Worm (Caenorhabditis elegans) whole organism, early embryonic: ENCODE measurements around the gene srh-39.

Experiments used
- B0310.2 ChIP-seq: sonication (generic microtip); optimal IDR thresholded peaks from 2 replicates; lab custom pipeline; 2016; ENCODE audit warnings: mild to moderate bottlenecking, missing genetic modification characterization, missing compliant biosample characterization
- F13C5.2 ChIP-seq: sonication (generic microtip); optimal IDR thresholded peaks from 2 replicates; lab custom pipeline; 2017; ENCODE audit warnings: mild to moderate bottlenecking, missing genetic modification characterization, inconsistent platforms, missing compliant biosample characterization
- aly-1 ChIP-seq: sonication (generic microtip); optimal IDR thresholded peaks from 2 replicates; lab custom pipeline; 2016; ENCODE audit warnings: missing genetic modification characterization, missing compliant biosample characterization
- ama-1 ChIP-seq: fragments of 150-350 bp; optimal IDR thresholded peaks from 2 replicates; lab custom pipeline; 2014
- ceh-13 ChIP-seq: fragments of 200-800 bp; sonication (Bioruptor generic); optimal IDR thresholded peaks from 2 replicates; lab custom pipeline; 2018; ENCODE audit warnings: mild to moderate bottlenecking, missing genetic modification characterization, missing compliant biosample characterization
- ceh-36 ChIP-seq: sonication (generic microtip); optimal IDR thresholded peaks from 2 replicates; lab custom pipeline; 2016; ENCODE audit warnings: missing genetic modification characterization, inconsistent platforms, missing compliant biosample characterization
- ets-7 ChIP-seq: sonication (generic microtip); optimal IDR thresholded peaks from 2 replicates; lab custom pipeline; 2016; ENCODE audit warnings: missing genotype, missing genetic modification characterization, missing compliant biosample characterization
- flt-1 ChIP-seq: fragments of 200-800 bp; sonication (Bioruptor generic); IDR thresholded peaks from 2 replicates; pipeline ENCODE4 v1.3.6; 2022; ENCODE audit warnings: missing genetic modification characterization, missing compliant biosample characterization
- hmbx-1 ChIP-seq: sonication (generic microtip); optimal IDR thresholded peaks from 2 replicates; lab custom pipeline; 2016; ENCODE audit warnings: mild to moderate bottlenecking, missing genetic modification characterization, missing compliant biosample characterization
- hmg-4 ChIP-seq: fragments of 200-800 bp; sonication (Bioruptor generic); optimal IDR thresholded peaks from 2 replicates; lab custom pipeline; 2018; ENCODE audit warnings: mild to moderate bottlenecking, missing genetic modification characterization, missing compliant biosample characterization
- hnd-1 ChIP-seq: sonication (generic microtip); optimal IDR thresholded peaks from 2 replicates; lab custom pipeline; 2016; ENCODE audit warnings: missing genetic modification characterization, missing compliant biosample characterization
- pes-1 ChIP-seq: fragments of 200-800 bp; sonication (Bioruptor generic); IDR thresholded peaks from 2 replicates; pipeline ENCODE4 v1.3.6; 2022; ENCODE audit warnings: missing genetic modification reagents, missing genetic modification characterization, missing compliant biosample characterization
- scrt-1 ChIP-seq: fragments of 200-800 bp; sonication (Bioruptor generic); IDR thresholded peaks from 2 replicates; pipeline ENCODE4 v1.3.6; 2022; ENCODE audit warnings: missing genetic modification characterization, missing compliant biosample characterization
- sea-1 ChIP-seq: fragments of 200-800 bp; sonication (Bioruptor generic); conservative IDR thresholded peaks from 2 replicates; pipeline ENCODE4 v1.3.6; 2022; ENCODE audit warnings: missing genetic modification characterization, missing compliant biosample characterization
- tbx-11 ChIP-seq: fragments of 200-800 bp; sonication (Bioruptor generic); IDR thresholded peaks from 2 replicates; pipeline ENCODE4 v1.3.6; 2022; ENCODE audit warnings: missing genetic modification characterization, missing compliant biosample characterization
- tbx-37 ChIP-seq: fragments of 200-800 bp; sonication (Bioruptor generic); conservative IDR thresholded peaks from 2 replicates; pipeline ENCODE4 v1.3.6; 2022; ENCODE audit warnings: missing genetic modification reagents, missing genetic modification characterization, missing compliant biosample characterization
- tra-4 ChIP-seq: sonication (generic microtip); optimal IDR thresholded peaks from 2 replicates; lab custom pipeline; 2017; ENCODE audit warnings: missing genetic modification characterization, missing compliant biosample characterization

The srh-39 gene

DNA sequence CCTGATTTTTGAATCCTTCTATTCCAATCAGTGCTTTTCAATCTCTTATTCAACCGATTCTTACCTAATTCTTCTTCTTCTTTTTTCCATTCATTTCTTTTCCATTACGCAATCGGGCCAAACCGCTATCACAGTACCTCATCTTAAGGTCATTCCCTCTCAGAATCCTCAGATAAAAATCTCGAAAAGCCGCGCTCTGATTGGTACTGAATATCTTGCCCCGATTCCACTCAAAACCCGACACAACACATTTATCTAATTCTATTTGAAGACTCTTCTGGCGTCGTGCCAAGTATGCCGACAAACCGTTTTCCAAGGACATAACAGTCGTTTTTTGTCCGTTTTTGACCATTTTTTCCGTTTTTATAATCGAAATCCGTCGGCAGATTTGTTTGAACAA, 36.5 kb upstream of the srh-39 start:
- TF ChIP-seq ets-7 (tag; lab: Kevin White, UChicago) = no peak
- no peak for TF ChIP-seq tbx-11 (GFP tag; lab: Robert Waterston, UW)
- TF ChIP-seq ceh-36 (tag; lab: Kevin White, UChicago) = no peak
- no peak for TF ChIP-seq pes-1 (GFP tag; lab: Robert Waterston, UW)
- no peak for TF ChIP-seq B0310.2
- no peak for TF ChIP-seq tbx-37 (GFP tag; lab: Robert Waterston, UW)
- TF ChIP-seq tra-4 (tag; lab: Kevin White, UChicago) = no peak
- no peak for TF ChIP-seq flt-1 (GFP tag; lab: Robert Waterston, UW)
- no peak for TF ChIP-seq scrt-1
- TF ChIP-seq F13C5.2 (tag; lab: Kevin White, UChicago) = no peak
- no peak for TF ChIP-seq hmbx-1 (tag; lab: Kevin White, UChicago)
- TF ChIP-seq aly-1 = no peak
- no peak for TF ChIP-seq hmg-4
- no peak for TF ChIP-seq sea-1 (GFP tag; lab: Robert Waterston, UW)
- no peak for TF ChIP-seq ceh-13 (GFP tag; lab: Kevin White, UChicago)

DNA sequence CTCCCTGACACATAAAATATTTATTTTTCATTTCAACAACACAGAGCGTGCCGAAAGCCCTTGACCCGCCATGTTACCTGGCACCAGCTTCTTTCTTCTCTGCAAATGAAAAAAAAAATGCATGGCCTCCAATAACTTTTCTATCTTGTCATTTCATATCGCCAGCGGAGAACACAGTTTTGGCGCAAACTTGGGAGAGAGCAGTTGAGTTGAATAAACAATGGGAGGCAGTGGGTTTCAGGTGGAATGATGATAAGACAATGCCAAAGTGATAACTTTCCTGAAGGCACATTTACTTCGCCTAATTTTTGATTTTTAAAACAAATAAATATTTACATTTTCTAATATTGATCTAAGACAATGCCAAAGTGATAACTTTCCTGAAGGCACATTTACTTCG, 35.9 kb upstream of the srh-39 start:
- no peak for TF ChIP-seq scrt-1

DNA sequence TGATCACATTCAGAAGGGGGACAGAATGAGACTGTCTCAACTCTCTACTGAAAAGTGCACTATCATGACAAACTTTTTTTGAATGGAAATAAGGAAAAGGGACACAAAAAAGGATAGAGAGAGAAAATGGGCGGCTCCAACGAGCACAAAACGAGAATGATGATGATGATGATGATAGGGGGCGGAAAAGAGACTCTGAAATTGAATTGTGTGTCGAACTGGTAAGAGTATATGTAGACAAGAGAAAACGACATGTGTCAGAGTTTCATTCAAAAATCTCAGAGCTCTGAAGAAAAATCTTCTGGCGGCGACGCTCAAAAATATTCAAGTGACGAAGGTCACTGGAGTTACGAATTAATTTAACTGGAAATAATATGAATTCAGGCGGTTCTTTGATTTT, 29.9 kb upstream of the srh-39 start:
- no peak for TF ChIP-seq ama-1 (lab: Kevin White, UChicago)
- no peak for TF ChIP-seq scrt-1
- TF ChIP-seq tbx-37 (GFP tag; lab: Robert Waterston, UW) = no peak
- TF ChIP-seq ets-7 (tag; lab: Kevin White, UChicago) = no peak
- no peak for TF ChIP-seq flt-1 (GFP tag; lab: Robert Waterston, UW)
- TF ChIP-seq aly-1 = no peak
- TF ChIP-seq pes-1 (GFP tag; lab: Robert Waterston, UW) = no peak
- no peak for TF ChIP-seq sea-1 (GFP tag; lab: Robert Waterston, UW)
- TF ChIP-seq F13C5.2 (tag; lab: Kevin White, UChicago) = no peak
- no peak for TF ChIP-seq B0310.2
- no peak for TF ChIP-seq tra-4 (tag; lab: Kevin White, UChicago)

DNA sequence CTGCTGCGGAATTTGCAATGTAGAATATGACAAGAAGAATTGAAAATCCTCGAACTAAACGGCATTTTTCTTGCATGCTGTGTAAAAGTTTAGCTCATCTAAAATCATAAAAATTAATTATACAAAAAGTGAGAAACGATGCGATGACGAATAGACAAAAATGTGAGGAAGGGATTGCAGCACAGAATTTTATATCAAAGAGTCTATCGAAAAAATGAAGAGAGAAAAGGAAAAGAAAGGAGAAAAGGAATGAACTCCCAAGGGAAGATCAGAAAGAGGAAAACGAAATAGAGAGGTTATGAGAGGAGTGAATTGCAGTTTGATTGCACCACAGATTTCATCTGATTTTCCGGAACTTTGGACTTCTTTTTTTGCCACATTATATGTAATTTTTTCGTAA, 28.9 kb upstream of the srh-39 start, which contains the start of gene glr-4:
glr-4 (minus strand) TSS at position 101 of the 400 bp plus-strand sequence.
- TF ChIP-seq tra-4 (tag; lab: Kevin White, UChicago) (no peak), hmbx-1 (tag; lab: Kevin White, UChicago) (no peak), hnd-1 (tag; lab: Kevin White, UChicago) (no peak), F13C5.2 (tag; lab: Kevin White, UChicago) (no peak), tbx-11 (GFP tag; lab: Robert Waterston, UW) (no peak), ceh-36 (tag; lab: Kevin White, UChicago) (no peak), ets-7 (tag; lab: Kevin White, UChicago) (no peak), B0310.2 (no peak), scrt-1 (no peak), pes-1 (GFP tag; lab: Robert Waterston, UW) (no peak), ama-1 (lab: Kevin White, UChicago) (no peak), hmg-4 (no peak), tbx-37 (GFP tag; lab: Robert Waterston, UW) (no peak)

DNA sequence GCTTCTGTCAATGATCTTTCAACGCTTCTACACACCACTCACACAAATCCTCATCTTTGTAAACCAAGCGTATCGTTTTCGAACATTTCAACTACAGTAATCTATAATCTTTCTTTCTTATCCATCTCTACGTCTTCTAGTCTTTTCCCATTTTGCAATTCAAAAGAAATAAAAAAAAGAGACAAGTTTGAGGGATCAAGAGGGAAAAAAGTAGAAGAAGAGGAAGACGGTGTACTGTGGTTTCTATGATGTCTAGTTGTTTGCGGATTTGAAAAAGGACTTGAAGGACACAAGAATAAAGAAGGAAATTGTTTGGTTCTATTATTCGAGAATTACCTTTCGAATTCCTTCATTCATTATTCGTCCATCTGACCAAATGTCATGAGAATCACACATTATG, 27.2 kb upstream of the srh-39 start:
- TF ChIP-seq flt-1 (GFP tag; lab: Robert Waterston, UW) (no peak), pes-1 (GFP tag; lab: Robert Waterston, UW) (no peak), ceh-13 (GFP tag; lab: Kevin White, UChicago) (no peak), aly-1 (no peak), tbx-11 (GFP tag; lab: Robert Waterston, UW) (no peak), sea-1 (GFP tag; lab: Robert Waterston, UW) (no peak), tra-4 (tag; lab: Kevin White, UChicago) (no peak), scrt-1 (no peak), ceh-36 (tag; lab: Kevin White, UChicago) (no peak), F13C5.2 (tag; lab: Kevin White, UChicago) (no peak)

DNA sequence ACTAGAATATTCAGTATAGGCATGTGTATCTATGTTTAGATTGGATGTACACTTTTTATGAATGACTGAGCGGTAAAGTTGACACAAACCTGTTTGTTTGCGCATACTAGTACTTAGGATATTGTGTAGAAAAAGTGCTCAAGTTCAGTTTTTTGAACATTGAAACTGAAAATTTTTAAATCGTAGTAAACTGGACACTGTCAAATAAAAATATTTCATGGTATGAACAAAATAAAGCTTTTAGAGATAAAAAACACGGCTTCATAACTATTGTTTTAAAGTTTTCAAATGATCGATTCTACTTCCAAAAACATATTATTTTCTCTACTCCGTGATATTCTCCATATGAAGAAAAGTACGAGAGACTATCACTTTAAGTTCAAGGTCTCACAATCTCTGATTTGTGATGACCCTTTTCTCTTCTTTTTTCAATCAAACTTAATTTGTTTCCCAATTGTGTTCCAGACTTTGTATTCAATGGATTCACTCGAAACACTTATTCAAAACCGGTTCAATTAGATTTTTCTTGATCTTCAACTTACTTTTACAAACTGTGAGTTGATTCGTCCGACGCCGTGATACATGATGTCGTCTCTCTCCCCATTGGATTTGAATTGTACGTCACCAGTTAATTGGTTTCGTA, 26.2 kb upstream of the srh-39 start:
- no peak for TF ChIP-seq ceh-13 (GFP tag; lab: Kevin White, UChicago)
- no peak for TF ChIP-seq scrt-1
- no peak for TF ChIP-seq tra-4 (tag; lab: Kevin White, UChicago)
- TF ChIP-seq sea-1 (GFP tag; lab: Robert Waterston, UW) = no peak
- TF ChIP-seq pes-1 (GFP tag; lab: Robert Waterston, UW) = no peak
- no peak for TF ChIP-seq hmbx-1 (tag; lab: Kevin White, UChicago)
- no peak for TF ChIP-seq ceh-36 (tag; lab: Kevin White, UChicago)
- no peak for TF ChIP-seq aly-1
- no peak for TF ChIP-seq tbx-37 (GFP tag; lab: Robert Waterston, UW)
- TF ChIP-seq tbx-11 (GFP tag; lab: Robert Waterston, UW) = no peak
- TF ChIP-seq B0310.2 = no peak
- no peak for TF ChIP-seq flt-1 (GFP tag; lab: Robert Waterston, UW)
- no peak for TF ChIP-seq ets-7 (tag; lab: Kevin White, UChicago)
- TF ChIP-seq hmg-4 = no peak
- no peak for TF ChIP-seq F13C5.2 (tag; lab: Kevin White, UChicago)
- TF ChIP-seq hnd-1 (tag; lab: Kevin White, UChicago) = no peak
- TF ChIP-seq ama-1 (lab: Kevin White, UChicago) = no peak

DNA sequence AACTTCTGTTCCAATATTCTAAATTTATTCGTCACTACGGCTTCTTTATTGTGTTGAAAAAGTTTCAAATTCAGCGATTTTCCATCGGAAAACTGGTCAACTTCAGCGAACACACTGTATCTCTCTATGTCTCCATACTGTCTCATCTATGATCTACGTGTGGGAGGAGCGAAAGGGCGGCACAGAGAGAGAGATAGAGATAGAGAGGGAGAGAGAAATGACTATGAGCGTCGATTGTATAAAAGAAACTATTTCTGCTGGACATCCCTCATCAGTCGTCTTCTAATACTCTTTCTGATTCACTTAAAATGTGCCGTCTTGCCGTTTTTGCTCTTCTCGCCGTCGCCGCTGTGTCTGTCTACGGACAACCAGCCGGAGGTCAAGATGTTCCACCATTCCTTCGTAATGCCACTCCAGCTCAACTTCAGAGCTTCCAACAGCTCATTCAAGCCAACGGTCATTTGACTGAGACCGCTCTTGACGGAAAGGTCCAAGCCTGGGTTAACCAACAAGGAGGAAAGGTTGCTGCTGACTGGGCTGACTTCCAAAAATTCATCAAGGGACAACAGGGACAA, 25.1 kb upstream of the srh-39 start, which contains the start of gene srlf-1:
srlf-1 (plus strand) TSS at position 268 of the 575 bp plus-strand sequence.
- TF ChIP-seq ama-1 (lab: Kevin White, UChicago) = peak; percentile 68
- TF ChIP-seq tra-4 (tag; lab: Kevin White, UChicago) = no peak
